Worm (Caenorhabditis elegans) whole organism, L4 larva: Measurements from ENCODE around the gene csa-1.

Experiments
- ama-1 ChIP-seq: fragments of 150-350 bp; optimal IDR thresholded peaks from 2 replicates; lab custom pipeline; 2014; ENCODE audit warnings: inconsistent platforms, mixed read lengths
- madf-5 ChIP-seq, 2 experiments: fragments of 200-800 bp; sonication (Bioruptor generic); IDR thresholded peaks; 2 replicates each; pipeline ENCODE4 v1.3.6; 2022; ENCODE audit warnings: missing compliant biosample characterization in 2 of 2, missing genetic modification characterization in 2 of 2
- nhr-102 ChIP-seq: sonication (generic microtip); optimal IDR thresholded peaks from 2 replicates; lab custom pipeline; 2016; ENCODE audit warnings: mild to moderate bottlenecking, missing genetic modification characterization, moderate library complexity, missing compliant biosample characterization
- nhr-237 ChIP-seq: sonication (generic microtip); optimal IDR thresholded peaks from 2 replicates; lab custom pipeline; 2017; ENCODE audit warnings: missing biosample characterization, missing genetic modification characterization
- nhr-77 ChIP-seq: fragments of 150-350 bp; optimal IDR thresholded peaks from 2 replicates; lab custom pipeline; 2014; ENCODE audit warnings: missing biosample characterization, missing genetic modification characterization

ce11 chrII:9347444-9347843 is 27.9 kb upstream of the csa-1 start:
- no peak for TF ChIP-seq nhr-237 (tag; lab: Kevin White, UChicago)
- no peak for TF ChIP-seq ama-1
- no peak for TF ChIP-seq nhr-77 (tag; lab: Kevin White, UChicago)
- no peak for TF ChIP-seq nhr-102 (tag; lab: Kevin White, UChicago)
- no peak for TF ChIP-seq madf-5 (GFP tag; IDR thresholded peaks at IDR 0.05; lab: Robert Waterston, UW)
